Fruit fly (Drosophila melanogaster): ENCODE results near the gene CG7548.

- TF ChIP-seq OdsH (GFP tag; optimal IDR thresholded peaks at IDR 0.05) = no peak
- TF ChIP-seq Mio (GFP tag; optimal IDR thresholded peaks at IDR 0.05) = no peak
- no peak for TF ChIP-seq Myc (optimal IDR thresholded peaks at IDR 0.05)
- no peak for TF ChIP-seq usp (GFP tag; optimal IDR thresholded peaks at IDR 0.05)
- TF ChIP-seq N (GFP tag; optimal IDR thresholded peaks at IDR 0.05) = no peak
- no peak for TF ChIP-seq Vsx2 (GFP tag; optimal IDR thresholded peaks at IDR 0.05; ENCODE audit: partially characterized antibody)
- no peak for TF ChIP-seq h (GFP tag; optimal IDR thresholded peaks at IDR 0.05)
Measured at dm6 chr3L:7539736-7540135, 33.7 kb upstream of the CG7548 start, which contains the start of gene CG16998.
